Fruit fly (Drosophila melanogaster) whole organism, embryonic: ENCODE data around the gene Sry-alpha.
A peak's percentile ranks its signal among the peaks of the same experiment; 100 is the strongest.

Experiments
- Atf-2 ChIP-seq: fragments of 200-800 bp; sonication (Bioruptor generic); optimal IDR thresholded peaks from 2 replicates; lab custom pipeline; 2016; ENCODE audit warnings: missing biosample characterization, missing genetic modification characterization
- Awh ChIP-seq: fragments of 200-800 bp; sonication (Bioruptor generic); IDR thresholded peaks from 2 replicates; pipeline ENCODE4, ENCODE4 v1.3.6; 2022; ENCODE audit warnings: missing biosample characterization, missing genetic modification characterization
- CG1024 ChIP-seq: fragments of 200-800 bp; sonication (Bioruptor generic); IDR thresholded peaks from 2 replicates; pipeline ENCODE4 v1.3.6; 2022; ENCODE audit warnings: missing biosample characterization, missing genetic modification characterization
- CG10543 ChIP-seq: fragments of 200-800 bp; sonication (Bioruptor generic); optimal IDR thresholded peaks from 3 replicates; lab custom pipeline; 2017; ENCODE audit warnings: missing biosample characterization, mild to moderate bottlenecking, missing genetic modification characterization, moderate library complexity
- CG11560 ChIP-seq: fragments of 200-800 bp; sonication (Bioruptor generic); IDR thresholded peaks from 3 replicates; pipeline ENCODE4 v1.3.6; 2022; ENCODE audit warnings: missing biosample characterization, missing genetic modification characterization
- CG11723 ChIP-seq: fragments of 200-800 bp; sonication (Bioruptor generic); optimal IDR thresholded peaks from 2 replicates; lab custom pipeline; 2017; ENCODE audit warnings: missing biosample characterization, mild to moderate bottlenecking, missing genetic modification characterization
- CG12942 ChIP-seq: fragments of 200-800 bp; sonication (Bioruptor generic); optimal IDR thresholded peaks from 3 replicates; lab custom pipeline; 2016; ENCODE audit warnings: missing biosample characterization, missing genetic modification characterization
- CG13624 ChIP-seq: fragments of 200-800 bp; sonication (Bioruptor generic); optimal IDR thresholded peaks from 2 replicates; lab custom pipeline; 2016; ENCODE audit warnings: missing biosample characterization, missing genetic modification characterization
- CG14710 ChIP-seq: fragments of 200-800 bp; sonication (Bioruptor generic); optimal IDR thresholded peaks from 3 replicates; lab custom pipeline; 2019; ENCODE audit warnings: missing biosample characterization, mild to moderate bottlenecking, missing genetic modification characterization, moderate library complexity
- CG16813 ChIP-seq: fragments of 200-800 bp; sonication (Bioruptor generic); IDR thresholded peaks from 3 replicates; pipeline ENCODE4 v1.3.6; 2022; ENCODE audit warnings: missing biosample characterization, missing genetic modification characterization; ENCODE audit not compliant: partially characterized antibody
- CG17612 ChIP-seq: fragments of 200-800 bp; sonication (Bioruptor generic); IDR thresholded peaks from 2 replicates; pipeline ENCODE4 v1.3.6; 2022; ENCODE audit warnings: missing biosample characterization, missing genetic modification characterization
- CG1832 ChIP-seq: fragments of 200-800 bp; sonication (Bioruptor generic); optimal IDR thresholded peaks from 2 replicates; lab custom pipeline; 2017; ENCODE audit warnings: missing biosample characterization, mild to moderate bottlenecking, missing genetic modification characterization, inconsistent platforms
- CG18476 ChIP-seq: fragments of 200-800 bp; sonication (Bioruptor generic); optimal IDR thresholded peaks from 2 replicates; lab custom pipeline; 2016; ENCODE audit warnings: missing biosample characterization, mild to moderate bottlenecking, missing genetic modification characterization
- CG3163 ChIP-seq: fragments of 200-800 bp; sonication (Bioruptor generic); optimal IDR thresholded peaks from 3 replicates; lab custom pipeline; 2016; ENCODE audit warnings: missing biosample characterization, missing genetic modification characterization
- CG32532 ChIP-seq: fragments of 200-800 bp; sonication (Bioruptor generic); IDR thresholded peaks from 2 replicates; pipeline ENCODE4 v1.3.6; 2022; ENCODE audit warnings: missing biosample characterization, missing genetic modification characterization
- CG33213 ChIP-seq: fragments of 200-800 bp; sonication (Bioruptor generic); optimal IDR thresholded peaks from 3 replicates; lab custom pipeline; 2016; ENCODE audit warnings: missing biosample characterization, missing genetic modification characterization
- CG4282 ChIP-seq: fragments of 200-800 bp; sonication (Bioruptor generic); optimal IDR thresholded peaks from 2 replicates; lab custom pipeline; 2016; ENCODE audit warnings: missing biosample characterization, missing genetic modification characterization
- CG4820 ChIP-seq: fragments of 200-800 bp; sonication (Bioruptor generic); optimal IDR thresholded peaks from 3 replicates; lab custom pipeline; 2016; ENCODE audit warnings: missing biosample characterization, missing genetic modification characterization
- CG6813 ChIP-seq: fragments of 200-800 bp; sonication (Bioruptor generic); optimal IDR thresholded peaks from 2 replicates; lab custom pipeline; 2017; ENCODE audit warnings: missing biosample characterization, missing genetic modification characterization, mild to moderate bottlenecking, moderate library complexity, missing genetic modification reagents
- CG6854 ChIP-seq: fragments of 200-800 bp; sonication (Bioruptor generic); optimal IDR thresholded peaks from 3 replicates; lab custom pipeline; 2017; ENCODE audit warnings: missing biosample characterization, mild to moderate bottlenecking, missing genetic modification characterization
- CG7745 ChIP-seq: fragments of 200-800 bp; sonication (Bioruptor generic); optimal IDR thresholded peaks from 2 replicates; lab custom pipeline; 2018; ENCODE audit warnings: missing biosample characterization, mild to moderate bottlenecking, missing genetic modification characterization, moderate library complexity
- CG9609 ChIP-seq: fragments of 200-800 bp; sonication (Bioruptor generic); optimal IDR thresholded peaks from 3 replicates; lab custom pipeline; 2016; ENCODE audit warnings: missing biosample characterization, missing genetic modification characterization
- CG9876 ChIP-seq: fragments of 200-800 bp; sonication (Bioruptor generic); optimal IDR thresholded peaks from 2 replicates; lab custom pipeline; 2016; ENCODE audit warnings: missing biosample characterization, missing genetic modification characterization
- CG9932 ChIP-seq: fragments of 200-800 bp; sonication (Bioruptor generic); IDR thresholded peaks from 2 replicates; pipeline ENCODE4 v1.3.6; 2022; ENCODE audit warnings: missing biosample characterization, missing genetic modification characterization
- Fer2 ChIP-seq: fragments of 200-800 bp; sonication (Bioruptor generic); optimal IDR thresholded peaks from 2 replicates; lab custom pipeline; 2018; ENCODE audit warnings: missing biosample characterization, mild to moderate bottlenecking, missing genetic modification characterization, moderate library complexity
- Gsc ChIP-seq: fragments of 200-800 bp; sonication (Bioruptor generic); IDR thresholded peaks from 2 replicates; pipeline ENCODE4 v1.3.6; 2022; ENCODE audit warnings: missing biosample characterization, missing genetic modification characterization
- Lim3 ChIP-seq: fragments of 200-800 bp; sonication (Bioruptor generic); IDR thresholded peaks from 2 replicates; pipeline ENCODE4 v1.3.6; 2022; ENCODE audit warnings: missing biosample characterization, missing genetic modification characterization
- MBD-R2 ChIP-seq: fragments of 200-800 bp; sonication (Bioruptor generic); IDR thresholded peaks from 2 replicates; pipeline ENCODE4 v1.3.6; 2022; ENCODE audit warnings: missing biosample characterization, missing genetic modification characterization
- Med ChIP-seq: fragments of 200-800 bp; sonication (Bioruptor generic); peaks from one replicate; lab custom pipeline; 2016; ENCODE audit warnings: missing biosample characterization, missing genetic modification characterization, mild to moderate bottlenecking, inconsistent platforms, moderate library complexity
- Poxn ChIP-seq: fragments of 200-800 bp; sonication (Bioruptor generic); IDR thresholded peaks from 2 replicates; pipeline ENCODE4 v1.3.6; 2022; ENCODE audit warnings: missing biosample characterization, missing genetic modification characterization
- Sox100B ChIP-seq: fragments of 200-800 bp; sonication (Bioruptor generic); optimal IDR thresholded peaks from 3 replicates; lab custom pipeline; 2018; ENCODE audit warnings: missing biosample characterization, mild to moderate bottlenecking, missing genetic modification characterization
- TFAM ChIP-seq: fragments of 200-800 bp; sonication (Bioruptor generic); optimal IDR thresholded peaks from 2 replicates; lab custom pipeline; 2017; ENCODE audit warnings: missing biosample characterization, missing genetic modification characterization, inconsistent platforms
- ab ChIP-seq: fragments of 200-800 bp; sonication (Bioruptor generic); optimal IDR thresholded peaks from 2 replicates; lab custom pipeline; 2016; ENCODE audit warnings: missing biosample characterization, missing genetic modification characterization
- amos ChIP-seq: fragments of 200-800 bp; sonication (Bioruptor generic); IDR thresholded peaks from 2 replicates; pipeline ENCODE4 v1.3.6; 2022; ENCODE audit warnings: missing biosample characterization, missing genetic modification characterization; ENCODE audit not compliant: partially characterized antibody
- ap ChIP-seq: fragments of 200-800 bp; sonication (Bioruptor generic); IDR thresholded peaks from 2 replicates; pipeline ENCODE4 v1.3.6; 2022; ENCODE audit warnings: missing biosample characterization, missing genetic modification characterization
- ash1 ChIP-seq: fragments of 200-800 bp; sonication (Bioruptor generic); optimal IDR thresholded peaks from 2 replicates; lab custom pipeline; 2018; ENCODE audit warnings: missing biosample characterization, mild to moderate bottlenecking, missing genetic modification characterization
- cas ChIP-seq: fragments of 200-800 bp; sonication (Bioruptor generic); IDR thresholded peaks from 2 replicates; pipeline ENCODE4 v1.3.6; 2022; ENCODE audit warnings: missing biosample characterization, missing genetic modification characterization
- ci ChIP-seq: fragments of 200-800 bp; sonication (Bioruptor generic); IDR thresholded peaks from 3 replicates; pipeline ENCODE4 v1.3.6; 2022; ENCODE audit warnings: missing biosample characterization, missing genetic modification characterization
- cwo ChIP-seq: fragments of 200-800 bp; sonication (Bioruptor generic); optimal IDR thresholded peaks from 3 replicates; lab custom pipeline; 2017; ENCODE audit warnings: missing biosample characterization, missing genetic modification characterization, mild to moderate bottlenecking, moderate library complexity, missing genetic modification reagents
- dan ChIP-seq: fragments of 200-800 bp; sonication (Bioruptor generic); IDR thresholded peaks from 2 replicates; pipeline ENCODE4 v1.3.6; 2022; ENCODE audit warnings: missing biosample characterization, missing genetic modification characterization
- eve ChIP-seq, 2 experiments: fragments of >200 bp; optimal IDR thresholded peaks; 2 replicates each; lab custom pipeline; 2017; ENCODE audit warnings: missing biosample characterization in 2 of 2, missing genetic modification characterization in 2 of 2
- exex ChIP-seq: fragments of 200-800 bp; sonication (Bioruptor generic); optimal IDR thresholded peaks from 4 replicates; lab custom pipeline; 2018; ENCODE audit warnings: missing biosample characterization, mild to moderate bottlenecking, missing genetic modification characterization, moderate library complexity
- fd96Cb ChIP-seq: fragments of 200-800 bp; sonication (Bioruptor generic); optimal IDR thresholded peaks from 2 replicates; lab custom pipeline; 2018; ENCODE audit warnings: missing biosample characterization, mild to moderate bottlenecking, missing genetic modification characterization, moderate library complexity
- ftz-f1 ChIP-seq: fragments of 200-800 bp; sonication (Bioruptor generic); optimal IDR thresholded peaks from 2 replicates; lab custom pipeline; 2016; ENCODE audit warnings: missing biosample characterization, missing genetic modification characterization
- gfzf ChIP-seq: fragments of 200-800 bp; sonication (Bioruptor generic); optimal IDR thresholded peaks from 2 replicates; lab custom pipeline; 2016; ENCODE audit warnings: missing biosample characterization, mild to moderate bottlenecking, missing genetic modification characterization, moderate library complexity
- ken ChIP-seq: fragments of 200-800 bp; sonication (Bioruptor generic); IDR thresholded peaks from 3 replicates; pipeline ENCODE4 v1.3.6; 2022; ENCODE audit warnings: missing biosample characterization, missing genetic modification characterization
- maf-S ChIP-seq: fragments of 200-800 bp; sonication (Bioruptor generic); optimal IDR thresholded peaks from 2 replicates; lab custom pipeline; 2016; ENCODE audit warnings: missing biosample characterization, missing genetic modification characterization
- mirr ChIP-seq: fragments of 200-800 bp; sonication (Bioruptor generic); optimal IDR thresholded peaks from 3 replicates; lab custom pipeline; 2018; ENCODE audit warnings: missing biosample characterization, mild to moderate bottlenecking, missing genetic modification characterization
- phol ChIP-seq: fragments of 200-800 bp; sonication (Bioruptor generic); optimal IDR thresholded peaks from 3 replicates; lab custom pipeline; 2018; ENCODE audit warnings: missing biosample characterization, mild to moderate bottlenecking, missing genetic modification characterization, moderate library complexity
- sd ChIP-seq: fragments of 200-800 bp; sonication (Bioruptor generic); optimal IDR thresholded peaks from 3 replicates; lab custom pipeline; 2018; ENCODE audit warnings: missing biosample characterization, mild to moderate bottlenecking, missing genetic modification characterization, moderate library complexity
- trem ChIP-seq: fragments of 200-800 bp; optimal IDR thresholded peaks from 3 replicates; lab custom pipeline; 2019; ENCODE audit warnings: missing biosample characterization, mild to moderate bottlenecking, missing genetic modification characterization, moderate library complexity
- vnd ChIP-seq: fragments of 200-800 bp; sonication (Bioruptor generic); IDR thresholded peaks from 3 replicates; pipeline ENCODE4 v1.3.6; 2022; ENCODE audit warnings: missing biosample characterization, missing genetic modification characterization; ENCODE audit not compliant: partially characterized antibody

The Sry-alpha gene

DNA sequence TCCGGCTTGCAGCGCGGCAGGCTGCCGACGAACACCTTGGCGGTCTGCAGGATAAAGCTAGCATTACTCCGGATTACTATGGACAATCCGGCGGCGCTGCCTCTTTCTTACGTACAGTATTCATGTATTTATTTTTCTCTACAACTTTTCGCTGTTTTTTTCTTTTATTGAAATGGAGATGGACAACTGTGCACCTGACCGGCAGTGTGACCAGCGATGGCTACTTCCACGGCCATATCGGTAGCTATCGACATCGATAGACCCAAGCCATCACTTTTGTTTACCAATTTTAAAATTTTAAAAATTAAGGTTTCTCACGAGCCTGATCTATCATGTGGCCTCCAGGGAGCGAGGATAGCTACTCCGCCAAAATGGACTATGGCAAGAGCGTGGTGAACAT lies 44.5 kb upstream of the Sry-alpha start, which contains the start of the genes CG7903 and Sas-6 (continued):
- TF ChIP-seq exex (no peak), CG32532 (GFP tag; lab: Robert Waterston, UW) (no peak), mirr (no peak), cwo (GFP tag; lab: Kevin White, UChicago) (no peak), gfzf (GFP tag; lab: Kevin White, UChicago) (peak; percentile 67), ftz-f1 (GFP tag; lab: Kevin White, UChicago) (no peak), ash1 (GFP tag; lab: Kevin White, UChicago) (no peak), sd (tag; lab: Kevin White, UChicago) (no peak), cas (GFP tag; lab: Robert Waterston, UW) (no peak), CG1024 (GFP tag; lab: Robert Waterston, UW) (no peak), CG9876 (GFP tag; lab: Kevin White, UChicago) (no peak), fd96Cb (tag; lab: Kevin White, UChicago) (no peak), CG6854 (GFP tag; lab: Kevin White, UChicago) (no peak), vnd (peak; percentile 63), ap (GFP tag; lab: Robert Waterston, UW) (no peak), dan (GFP tag; lab: Robert Waterston, UW) (no peak), Sox100B (no peak), CG11560 (tag; lab: Robert Waterston, UW) (no peak), eve (GFP tag; optimal IDR thresholded peaks at IDR 0.05; lab: Kevin White, UChicago) (no peak), CG1832 (GFP tag; lab: Kevin White, UChicago) (no peak), MBD-R2 (GFP tag; lab: Robert Waterston, UW) (peak; percentile 94), maf-S (no peak), CG13624 (GFP tag; lab: Kevin White, UChicago) (no peak), Gsc (GFP tag; lab: Robert Waterston, UW) (no peak), Fer2 (tag; lab: Kevin White, UChicago) (no peak), CG12942 (GFP tag; lab: Kevin White, UChicago) (no peak), CG7745 (tag; lab: Kevin White, UChicago) (no peak), CG11723 (GFP tag; lab: Kevin White, UChicago) (no peak), amos (peak; percentile 78), CG4282 (GFP tag; lab: Kevin White, UChicago) (no peak), CG14710 (peak; percentile 33), CG10543 (GFP tag; lab: Kevin White, UChicago) (no peak), Poxn (GFP tag; lab: Robert Waterston, UW) (no peak), CG33213 (GFP tag; lab: Kevin White, UChicago) (no peak), CG9609 (GFP tag; lab: Kevin White, UChicago) (no peak), Atf-2 (GFP tag; lab: Kevin White, UChicago) (no peak), CG16813 (GFP tag; lab: Robert Waterston, UW) (peak; percentile 69), phol (tag; lab: Kevin White, UChicago) (peak; percentile 63), CG3163 (GFP tag; lab: Kevin White, UChicago) (no peak), Med (GFP tag; lab: Kevin White, UChicago) (peak; percentile 79), ab (GFP tag; lab: Kevin White, UChicago) (no peak), CG6813 (GFP tag; lab: Kevin White, UChicago) (no peak), trem (tag; lab: Kevin White, UChicago) (peak; percentile 33), Lim3 (GFP tag; lab: Robert Waterston, UW) (no peak), Awh (no peak), CG18476 (no peak), CG9932 (GFP tag; lab: Robert Waterston, UW) (no peak), CG17612 (GFP tag; lab: Robert Waterston, UW) (no peak), CG4820 (GFP tag; lab: Kevin White, UChicago) (no peak), ci (no peak), TFAM (GFP tag; lab: Kevin White, UChicago) (no peak), ken (GFP tag; lab: Robert Waterston, UW) (no peak)
